Fruit fly (Drosophila melanogaster) whole organism, larva: Measurements from ENCODE around the gene fwd.

Source experiments
- noc ChIP-seq: fragments of 200-800 bp; sonication (Bioruptor generic); optimal IDR thresholded peaks from 3 replicates; lab custom pipeline; 2019; ENCODE audit warnings: missing biosample characterization, mild to moderate bottlenecking, missing genetic modification characterization, moderate library complexity

fwd gene

dm6 chr3L:319145-320009, at the start of gene fwd:
Gene fwd, minus strand, starts transcription at chr3L:319884.
- TF ChIP-seq noc (tag; lab: Kevin White, UChicago): peak; percentile 36

- no peak for TF ChIP-seq noc (tag; lab: Kevin White, UChicago)
These were observed 46.7 kb upstream of the fwd start, which contains the start of gene CG13884 for dm6 chr3L:366337-366736. Gene CG13884, minus strand, starts transcription at chr3L:366437.

- no peak for TF ChIP-seq noc (tag; lab: Kevin White, UChicago)
These were observed 41.5 kb upstream of the fwd start, which contains the start of the genes Cdc5 and CG1233 for dm6 chr3L:361201-361600. Gene Cdc5, minus strand, starts transcription at chr3L:361383. Gene CG1233, plus strand, starts transcription at chr3L:361472.

- TF ChIP-seq noc (tag; lab: Kevin White, UChicago): no peak
These were observed 38.0 kb upstream of the fwd start, which contains the start of gene Roc1b for dm6 chr3L:357681-358080. Gene Roc1b, plus strand, starts transcription at chr3L:357981.

- TF ChIP-seq noc (tag; lab: Kevin White, UChicago): no peak
These were observed 36.4 kb upstream of the fwd start, which contains the start of gene CG1231 for dm6 chr3L:356016-356472. Gene CG1231, plus strand, starts transcription at chr3L:356422.

dm6 chr3L:350651-351228, 31.1 kb upstream of the fwd start:
- TF ChIP-seq noc (tag; lab: Kevin White, UChicago): peak; percentile 91

- peak; percentile 51 for TF ChIP-seq noc (tag; lab: Kevin White, UChicago)
These were observed 30.1 kb upstream of the fwd start for dm6 chr3L:349751-350150.

- no peak for TF ChIP-seq noc (tag; lab: Kevin White, UChicago)
These were observed 28.7 kb upstream of the fwd start for dm6 chr3L:348406-348743.

- TF ChIP-seq noc (tag; lab: Kevin White, UChicago): no peak
These were observed 28.1 kb upstream of the fwd start for dm6 chr3L:347641-348405.

dm6 chr3L:346656-347640, 27.3 kb upstream of the fwd start, which contains the start of gene mth:
Gene mth, minus strand, starts transcription at chr3L:346957.
- peak; percentile 36 for TF ChIP-seq noc (tag; lab: Kevin White, UChicago)

- no peak for TF ChIP-seq noc (tag; lab: Kevin White, UChicago)
These were observed 23.6 kb upstream of the fwd start for dm6 chr3L:343316-343715.

dm6 chr3L:342839-343238, 23.2 kb upstream of the fwd start, which contains the start of gene mthl10:
Gene mthl10, minus strand, starts transcription at chr3L:342915.
- no peak for TF ChIP-seq noc (tag; lab: Kevin White, UChicago)

- TF ChIP-seq noc (tag; lab: Kevin White, UChicago): peak; percentile 18
These were observed 21.6 kb upstream of the fwd start for dm6 chr3L:341052-341852.

- no peak for TF ChIP-seq noc (tag; lab: Kevin White, UChicago)
These were observed 20.9 kb upstream of the fwd start for dm6 chr3L:340569-340968.
